Worm (Caenorhabditis elegans): ENCODE data around the gene polh-1.

Gene polh-1

ce11 chrIII:1962552-1962951, 12.5 kb upstream of the polh-1 start:
- no peak for TF ChIP-seq gmeb-1 (tag; optimal IDR thresholded peaks at IDR 0.05)
- peak; percentile 6 for TF ChIP-seq fos-1 (tag; optimal IDR thresholded peaks at IDR 0.05)

ce11 chrIII:1961895-1962506, 11.9 kb upstream of the polh-1 start, which contains the start of gene mboa-6:
TSS of gene mboa-6 (minus strand) at chrIII:1961945.
- TF ChIP-seq sma-9 (GFP tag; optimal IDR thresholded peaks at IDR 0.05) (no peak), sma-9 (tag; optimal IDR thresholded peaks at IDR 0.05) (no peak), elt-1 (tag; optimal IDR thresholded peaks at IDR 0.05) (no peak), C34F6.9 (tag; optimal IDR thresholded peaks at IDR 0.05) (no peak), nhr-77 (tag; optimal IDR thresholded peaks at IDR 0.05) (no peak), unc-55 (GFP tag; optimal IDR thresholded peaks at IDR 0.05) (peak; percentile 37)

DNA sequence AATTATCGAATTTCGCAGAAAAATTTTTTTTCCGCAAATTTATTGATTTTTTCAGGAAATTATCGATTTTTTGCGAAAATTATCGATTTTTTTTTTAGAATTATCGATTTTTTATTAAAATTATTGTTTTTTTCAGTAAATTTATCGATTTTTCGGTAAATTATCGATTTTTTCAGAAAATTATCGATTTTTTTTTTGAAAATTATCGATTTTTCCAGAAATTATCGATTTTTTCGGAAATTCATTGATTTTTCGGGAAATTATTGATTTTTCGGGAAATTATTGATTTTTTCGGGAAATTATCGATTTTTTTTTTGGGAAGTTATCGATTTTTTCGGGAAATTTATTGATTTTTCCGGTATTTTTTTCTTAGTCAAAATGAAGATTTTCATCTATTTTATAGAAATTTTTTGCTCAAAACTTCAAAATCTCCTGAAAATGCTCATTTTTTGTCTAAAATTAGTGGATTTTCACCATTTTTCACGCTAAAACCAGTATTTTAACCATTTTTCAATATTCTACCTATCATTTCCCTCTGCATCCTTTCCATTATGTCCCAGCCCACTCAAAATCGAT, 5.5 kb upstream of the polh-1 start:
- TF ChIP-seq ceh-82 (tag; optimal IDR thresholded peaks at IDR 0.05) (no peak), nhr-77 (tag; optimal IDR thresholded peaks at IDR 0.05) (no peak), F13H6.1 (tag; optimal IDR thresholded peaks at IDR 0.05) (no peak), sma-9 (GFP tag; optimal IDR thresholded peaks at IDR 0.05) (no peak), sma-9 (tag; optimal IDR thresholded peaks at IDR 0.05) (no peak), nhr-11 (tag; optimal IDR thresholded peaks at IDR 0.05) (no peak), nhr-129 (tag; optimal IDR thresholded peaks at IDR 0.05) (no peak), ztf-4 (tag; optimal IDR thresholded peaks at IDR 0.05) (no peak), lin-11 (tag; optimal IDR thresholded peaks at IDR 0.05) (no peak), peb-1 (tag; optimal IDR thresholded peaks at IDR 0.05) (no peak), lin-39 (tag; optimal IDR thresholded peaks at IDR 0.05) (no peak), ama-1 (optimal IDR thresholded peaks at IDR 0.05) (no peak)

DNA sequence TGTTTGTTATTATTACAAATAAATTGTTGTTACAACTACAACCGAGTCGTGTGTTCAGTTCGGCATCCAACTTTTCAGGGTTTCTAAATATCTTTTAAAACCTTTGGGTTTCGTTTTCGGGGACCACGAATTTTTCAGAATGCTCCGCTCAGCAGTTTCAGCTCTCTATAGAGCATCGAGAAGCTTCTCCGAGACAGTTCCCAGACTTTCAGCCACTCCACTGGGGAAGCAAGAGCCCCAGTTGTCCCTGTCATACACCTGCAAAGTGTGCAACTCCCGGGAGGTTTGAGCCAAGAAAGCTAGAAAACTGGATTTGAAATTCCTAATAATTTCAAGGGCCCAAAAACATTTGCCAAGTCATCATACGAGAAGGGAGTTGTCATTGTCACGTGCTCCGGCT, 1.3 kb upstream of the polh-1 start, which contains the start of gene F53A3.7:
Gene F53A3.7, plus strand, starts transcription at position 139 of the 400 bp plus-strand sequence.
- TF ChIP-seq lin-13 (GFP tag; optimal IDR thresholded peaks at IDR 0.05) (no peak), mbf-1 (tag; optimal IDR thresholded peaks at IDR 0.05) (no peak), ztf-4 (tag; optimal IDR thresholded peaks at IDR 0.05) (no peak), egl-27 (tag; optimal IDR thresholded peaks at IDR 0.05) (no peak), lsy-2 (tag; optimal IDR thresholded peaks at IDR 0.05) (peak; percentile 23 to 31), ceh-82 (tag; optimal IDR thresholded peaks at IDR 0.05) (no peak), zag-1 (tag; optimal IDR thresholded peaks at IDR 0.05) (no peak), skn-1 (tag; optimal IDR thresholded peaks at IDR 0.05) (no peak), sma-3 (GFP tag; optimal IDR thresholded peaks at IDR 0.05) (no peak), blmp-1 (tag; optimal IDR thresholded peaks at IDR 0.05; ENCODE audit: insufficient read depth) (no peak), Y55F3AM.14 (GFP tag; optimal IDR thresholded peaks at IDR 0.05) (no peak), R02D3.7 (tag; optimal IDR thresholded peaks at IDR 0.05) (no peak), sem-4 (tag; optimal IDR thresholded peaks at IDR 0.05) (peak; percentile 13), F13H6.1 (tag; optimal IDR thresholded peaks at IDR 0.05) (no peak), snpc-4 (tag; optimal IDR thresholded peaks at IDR 0.05) (no peak), elt-3 (tag; optimal IDR thresholded peaks at IDR 0.05) (no peak), ama-1 (optimal IDR thresholded peaks at IDR 0.05) (peak; percentile 15), gmeb-1 (tag; optimal IDR thresholded peaks at IDR 0.05) (no peak), unc-39 (tag; optimal IDR thresholded peaks at IDR 0.05) (no peak)

DNA sequence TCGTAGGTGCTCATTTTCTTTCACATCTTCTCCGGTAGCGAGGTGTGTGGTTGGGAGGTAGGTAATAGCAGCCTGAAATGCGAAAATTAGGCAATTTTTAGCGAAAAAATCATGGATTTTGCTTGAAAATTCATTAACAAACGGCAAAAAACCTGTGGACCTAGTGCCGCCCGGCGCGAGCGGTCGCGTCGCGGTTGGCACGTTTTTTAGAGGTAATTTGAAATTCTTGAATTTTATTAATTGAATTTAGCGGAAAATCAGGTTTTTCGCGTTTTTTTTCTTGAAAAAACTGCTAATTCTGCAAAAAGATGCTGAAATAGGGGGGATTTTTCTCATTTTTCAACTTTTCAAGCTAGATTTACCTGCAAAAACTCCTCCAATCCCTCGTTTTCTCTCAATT, 707 bp downstream of the polh-1 start:
- TF ChIP-seq lin-11 (tag; optimal IDR thresholded peaks at IDR 0.05) (no peak), Y55F3AM.14 (GFP tag; optimal IDR thresholded peaks at IDR 0.05) (no peak), nhr-129 (tag; optimal IDR thresholded peaks at IDR 0.05) (no peak), C34F6.9 (tag; optimal IDR thresholded peaks at IDR 0.05) (no peak), aly-2 (tag; optimal IDR thresholded peaks at IDR 0.05) (no peak), unc-62 (GFP tag; optimal IDR thresholded peaks at IDR 0.05) (no peak), zag-1 (tag; optimal IDR thresholded peaks at IDR 0.05) (no peak), nhr-10 (tag; optimal IDR thresholded peaks at IDR 0.05) (no peak), nhr-11 (tag; optimal IDR thresholded peaks at IDR 0.05) (no peak), unc-55 (GFP tag; optimal IDR thresholded peaks at IDR 0.05) (no peak)

Measured in whole organism, L2 larva.